Worm (Caenorhabditis elegans): ENCODE results near the gene nhr-18.

nhr-18 gene

ce11 chrV:2201240-2201639 lies 25.8 kb upstream of the nhr-18 start, which contains the start of gene cyp-32B1:
TSS of gene cyp-32B1 (minus strand) at chrV:2201415.
- TF ChIP-seq daf-16 (GFP tag; optimal IDR thresholded peaks at IDR 0.05) (no peak), daf-16 (tag; optimal IDR thresholded peaks at IDR 0.05) (peak; percentile 67), spr-1 (tag; optimal IDR thresholded peaks at IDR 0.05) (no peak), unc-130 (GFP tag; optimal IDR thresholded peaks at IDR 0.05) (no peak), nhr-41 (GFP tag; IDR thresholded peaks at IDR 0.05) (no peak), hlh-11 (tag; optimal IDR thresholded peaks at IDR 0.05) (peak; percentile 2), D1046.2 (GFP tag; IDR thresholded peaks at IDR 0.05) (no peak), egl-27 (tag; optimal IDR thresholded peaks at IDR 0.05) (no peak), mdl-1 (tag; optimal IDR thresholded peaks at IDR 0.05) (peak in 1 of 2 experiments; percentile 15), set-16 (GFP tag; IDR thresholded peaks at IDR 0.05) (no peak), R02D3.7 (tag; optimal IDR thresholded peaks at IDR 0.05) (no peak), mep-1 (tag; optimal IDR thresholded peaks at IDR 0.05) (no peak), pqm-1 (tag; optimal IDR thresholded peaks at IDR 0.05) (peak; percentile 29), dmd-6 (GFP tag; IDR thresholded peaks at IDR 0.05) (peak; percentile 50; the same call in 1 of the 2 replicates), php-3 (GFP tag; IDR thresholded peaks at IDR 0.05) (0 out of 2 replicates have a peak, but pooled peaks have one; percentile 35), ZK546.5 (tag; optimal IDR thresholded peaks at IDR 0.05) (no peak), daf-8 (GFP tag; IDR thresholded peaks at IDR 0.05) (no peak), nhr-28 (tag; optimal IDR thresholded peaks at IDR 0.05) (peak; percentile 37), tag-97 (GFP tag; IDR thresholded peaks at IDR 0.05) (no peak), dve-1 (tag; optimal IDR thresholded peaks at IDR 0.05; ENCODE audit: insufficient read depth) (peak; percentile 52)

ce11 chrV:2204080-2204479 lies 22.9 kb upstream of the nhr-18 start, which contains the start of gene cyp-33C12:
TSS of gene cyp-33C12 (minus strand) at chrV:2204400.
- TF ChIP-seq Y75B8A.6 (GFP tag; IDR thresholded peaks at IDR 0.05) (no peak), daf-12 (tag; optimal IDR thresholded peaks at IDR 0.05) (no peak), ceh-82 (tag; optimal IDR thresholded peaks at IDR 0.05) (no peak), mxl-2 (GFP tag; conservative IDR thresholded peaks at IDR 0.05) (no peak), F49E8.2 (tag; optimal IDR thresholded peaks at IDR 0.05; ENCODE audit: borderline replicate concordance) (no peak), hlh-30 (tag; optimal IDR thresholded peaks at IDR 0.05; ENCODE audit: insufficient read depth) (no peak), mdt-29 (GFP tag; IDR thresholded peaks at IDR 0.05) (no peak)

- TF ChIP-seq dmd-9 (GFP tag; IDR thresholded peaks at IDR 0.05) (no peak), F49E8.2 (tag; optimal IDR thresholded peaks at IDR 0.05; ENCODE audit: borderline replicate concordance) (no peak), mes-2 (tag; optimal IDR thresholded peaks at IDR 0.05; ENCODE audit: poor library complexity, severe bottlenecking) (no peak), vab-7 (GFP tag; IDR thresholded peaks at IDR 0.05) (no peak), daf-19 (GFP tag; conservative IDR thresholded peaks at IDR 0.05) (no peak), fos-1 (tag; optimal IDR thresholded peaks at IDR 0.05) (no peak), zag-1 (tag; optimal IDR thresholded peaks at IDR 0.05) (no peak), nhr-6 (tag; optimal IDR thresholded peaks at IDR 0.05) (no peak), nhr-11 (tag; optimal IDR thresholded peaks at IDR 0.05) (no peak), F10B5.3 (tag; optimal IDR thresholded peaks at IDR 0.05) (no peak), lsy-2 (tag; optimal IDR thresholded peaks at IDR 0.05) (no peak), unc-62 (GFP tag; optimal IDR thresholded peaks at IDR 0.05 in 1 of 2) (no peak), unc-62 (tag; optimal IDR thresholded peaks at IDR 0.05) (no peak), Y105C5A.15 (GFP tag; IDR thresholded peaks at IDR 0.05) (no peak)
Observed at ce11 chrV:2206181-2206580, 20.8 kb upstream of the nhr-18 start, which contains the start of gene srt-40. TSS of gene srt-40 (minus strand) at chrV:2206281.
